Fruit fly (Drosophila melanogaster) whole organism, embryonic: ENCODE results near the gene Pex10.

Experiments used
- Ada2b ChIP-seq: fragments of 200-800 bp; sonication (Bioruptor generic); IDR thresholded peaks from 2 replicates; pipeline ENCODE4 v1.3.6; 2022; ENCODE audit warnings: missing biosample characterization, missing genetic modification characterization
- B-H1 ChIP-seq: fragments of 200-800 bp; sonication (Bioruptor generic); IDR thresholded peaks from 3 replicates; pipeline ENCODE4 v1.3.6; 2022; ENCODE audit warnings: missing biosample characterization, missing genetic modification characterization
- CG10654 ChIP-seq: fragments of 200-800 bp; sonication (Bioruptor generic); optimal IDR thresholded peaks from 2 replicates; lab custom pipeline; 2016; ENCODE audit warnings: missing biosample characterization, missing genetic modification characterization
- CG11093 ChIP-seq: fragments of 200-800 bp; sonication (Bioruptor generic); IDR thresholded peaks from 3 replicates; pipeline ENCODE4 v1.3.6; 2022; ENCODE audit warnings: missing biosample characterization, missing genetic modification characterization
- CG11247 ChIP-seq: fragments of 200-800 bp; sonication (Bioruptor generic); IDR thresholded peaks from 2 replicates; pipeline ENCODE4 v1.3.6; 2022; ENCODE audit warnings: missing biosample characterization, missing genetic modification characterization
- CG12071 ChIP-seq: fragments of 200-800 bp; sonication (Bioruptor generic); optimal IDR thresholded peaks from 3 replicates; lab custom pipeline; 2018; ENCODE audit warnings: missing biosample characterization, mild to moderate bottlenecking, missing genetic modification characterization
- CG12155 ChIP-seq: fragments of 200-800 bp; sonication (Bioruptor generic); optimal IDR thresholded peaks from 3 replicates; lab custom pipeline; 2016; ENCODE audit warnings: missing biosample characterization, missing genetic modification characterization
- CG12391 ChIP-seq: fragments of 200-800 bp; sonication (Bioruptor generic); optimal IDR thresholded peaks from 3 replicates; lab custom pipeline; 2018; ENCODE audit warnings: missing biosample characterization, mild to moderate bottlenecking, missing genetic modification characterization, moderate library complexity
- CG13287 ChIP-seq: fragments of 200-800 bp; sonication (Bioruptor generic); IDR thresholded peaks from 2 replicates; pipeline ENCODE4 v1.3.6; 2022; ENCODE audit warnings: missing biosample characterization, missing genetic modification characterization; ENCODE audit not compliant: partially characterized antibody
- CG14441 ChIP-seq: fragments of 200-800 bp; sonication (Bioruptor generic); IDR thresholded peaks from 2 replicates; pipeline ENCODE4 v1.3.6; 2022; ENCODE audit warnings: missing biosample characterization, missing genetic modification characterization
- CG2116 ChIP-seq: fragments of 200-800 bp; sonication (Bioruptor generic); optimal IDR thresholded peaks from 3 replicates; lab custom pipeline; 2018; ENCODE audit warnings: missing biosample characterization, mild to moderate bottlenecking, missing genetic modification characterization
- CG2120 ChIP-seq: fragments of 200-800 bp; sonication (Bioruptor generic); optimal IDR thresholded peaks from 3 replicates; lab custom pipeline; 2016; ENCODE audit warnings: missing biosample characterization, missing genetic modification characterization
- CG31224 ChIP-seq: fragments of 200-800 bp; sonication (Bioruptor generic); IDR thresholded peaks from 2 replicates; pipeline ENCODE4 v1.3.6; 2022; ENCODE audit warnings: missing biosample characterization, missing genetic modification characterization
- CG3163 ChIP-seq: fragments of 200-800 bp; sonication (Bioruptor generic); optimal IDR thresholded peaks from 3 replicates; lab custom pipeline; 2016; ENCODE audit warnings: missing biosample characterization, missing genetic modification characterization
- CG6765 ChIP-seq: fragments of 200-800 bp; sonication (Bioruptor generic); optimal IDR thresholded peaks from 3 replicates; lab custom pipeline; 2017; ENCODE audit warnings: missing biosample characterization, mild to moderate bottlenecking, missing genetic modification characterization
- CG8281 ChIP-seq: fragments of 200-800 bp; sonication (Bioruptor generic); optimal IDR thresholded peaks from 2 replicates; lab custom pipeline; 2018; ENCODE audit warnings: missing biosample characterization, mild to moderate bottlenecking, missing genetic modification characterization, moderate library complexity
- D19A ChIP-seq: fragments of 200-800 bp; optimal IDR thresholded peaks from 3 replicates; lab custom pipeline; 2019; ENCODE audit warnings: missing biosample characterization, mild to moderate bottlenecking, missing genetic modification characterization, moderate library complexity
- E2f1 ChIP-seq: fragments of 200-800 bp; sonication (Bioruptor generic); IDR thresholded peaks from 2 replicates; pipeline ENCODE4 v1.3.6; 2022; ENCODE audit warnings: missing biosample characterization, missing genetic modification characterization
- Fer2 ChIP-seq: fragments of 200-800 bp; sonication (Bioruptor generic); optimal IDR thresholded peaks from 2 replicates; lab custom pipeline; 2018; ENCODE audit warnings: missing biosample characterization, mild to moderate bottlenecking, missing genetic modification characterization, moderate library complexity
- GATAe ChIP-seq: fragments of 200-800 bp; sonication (Bioruptor generic); conservative IDR thresholded peaks from 2 replicates; pipeline ENCODE4 v1.3.6; 2022; ENCODE audit warnings: missing biosample characterization, missing genetic modification characterization
- HmgD ChIP-seq: fragments of 200-800 bp; sonication (Bioruptor generic); optimal IDR thresholded peaks from 3 replicates; lab custom pipeline; 2016; ENCODE audit warnings: missing biosample characterization, missing genetic modification characterization
- Lim3 ChIP-seq: fragments of 200-800 bp; sonication (Bioruptor generic); IDR thresholded peaks from 2 replicates; pipeline ENCODE4 v1.3.6; 2022; ENCODE audit warnings: missing biosample characterization, missing genetic modification characterization
- MBD-R2 ChIP-seq: fragments of 200-800 bp; sonication (Bioruptor generic); IDR thresholded peaks from 2 replicates; pipeline ENCODE4 v1.3.6; 2022; ENCODE audit warnings: missing biosample characterization, missing genetic modification characterization
- Neu2 ChIP-seq: fragments of 200-800 bp; sonication (Bioruptor generic); optimal IDR thresholded peaks from 3 replicates; lab custom pipeline; 2016; ENCODE audit warnings: missing biosample characterization, missing genetic modification characterization, borderline replicate concordance
- Ravus ChIP-seq: fragments of 200-800 bp; sonication (Bioruptor generic); IDR thresholded peaks from 2 replicates; pipeline ENCODE4 v1.3.6; 2022; ENCODE audit warnings: missing biosample characterization, missing genetic modification characterization
- Stat92E ChIP-seq, 3 experiments: fragments of >200 bp in 2 of 3; fragments of 200-800 bp in 1 of 3; sonication (Bioruptor generic) in 1 of 3; optimal IDR thresholded peaks; 2 replicates each; lab custom pipeline; 2017 to 2019; ENCODE audit warnings: missing biosample characterization in 3 of 3, missing genetic modification characterization in 3 of 3, mild to moderate bottlenecking in 1 of 3, moderate library complexity in 1 of 3
- YL-1 ChIP-seq: fragments of 200-800 bp; sonication (Bioruptor generic); optimal IDR thresholded peaks from 3 replicates; lab custom pipeline; 2017; ENCODE audit warnings: missing biosample characterization, mild to moderate bottlenecking, missing genetic modification characterization
- ap ChIP-seq: fragments of 200-800 bp; sonication (Bioruptor generic); IDR thresholded peaks from 2 replicates; pipeline ENCODE4 v1.3.6; 2022; ENCODE audit warnings: missing biosample characterization, missing genetic modification characterization
- ato ChIP-seq: fragments of 200-800 bp; sonication (Bioruptor generic); IDR thresholded peaks from 2 replicates; pipeline ENCODE4 v1.3.6; 2022; ENCODE audit warnings: missing biosample characterization, missing genetic modification characterization; ENCODE audit not compliant: partially characterized antibody
- croc ChIP-seq: fragments of 200-800 bp; sonication (Bioruptor generic); conservative IDR thresholded peaks from 3 replicates; pipeline ENCODE4 v1.3.6; 2022; ENCODE audit warnings: missing biosample characterization, missing genetic modification characterization
- ewg ChIP-seq: fragments of 200-800 bp; sonication (Bioruptor generic); optimal IDR thresholded peaks from 3 replicates; lab custom pipeline; 2017; ENCODE audit warnings: mild to moderate bottlenecking, missing biosample characterization, missing genetic modification reagents, missing genetic modification characterization
- ftz-f1 ChIP-seq: fragments of 200-800 bp; sonication (Bioruptor generic); optimal IDR thresholded peaks from 2 replicates; lab custom pipeline; 2016; ENCODE audit warnings: missing biosample characterization, missing genetic modification characterization
- grn ChIP-seq: fragments of 200-800 bp; sonication (Bioruptor generic); optimal IDR thresholded peaks from 3 replicates; lab custom pipeline; 2017; ENCODE audit warnings: missing biosample characterization, missing genetic modification characterization
- gro ChIP-seq: fragments of 200-800 bp; sonication (Bioruptor generic); optimal IDR thresholded peaks from 2 replicates; lab custom pipeline; 2016; ENCODE audit warnings: missing biosample characterization, missing genetic modification characterization
- jing ChIP-seq: fragments of 200-800 bp; sonication (Bioruptor generic); optimal IDR thresholded peaks from 2 replicates; lab custom pipeline; 2018; ENCODE audit warnings: missing biosample characterization, mild to moderate bottlenecking, missing genetic modification characterization
- kay ChIP-seq: fragments of 200-800 bp; sonication (Bioruptor generic); optimal IDR thresholded peaks from 2 replicates; lab custom pipeline; 2016; ENCODE audit warnings: missing biosample characterization, missing genetic modification characterization
- lola ChIP-seq, 3 experiments: fragments of >200 bp in 2 of 3; fragments of 200-800 bp in 1 of 3; sonication (Bioruptor generic) in 1 of 3; optimal IDR thresholded peaks; 2 replicates each; lab custom pipeline; 2017 to 2019; ENCODE audit warnings: missing biosample characterization in 3 of 3, missing genetic modification characterization in 3 of 3, mild to moderate bottlenecking in 1 of 3, moderate library complexity in 1 of 3
- pb ChIP-seq: fragments of 200-800 bp; sonication (Bioruptor generic); optimal IDR thresholded peaks from 3 replicates; lab custom pipeline; 2016; ENCODE audit warnings: missing biosample characterization, missing genetic modification characterization
- pros ChIP-seq: fragments of 200-800 bp; sonication (Bioruptor generic); optimal IDR thresholded peaks from 3 replicates; lab custom pipeline; 2019; ENCODE audit warnings: missing biosample characterization, mild to moderate bottlenecking, missing genetic modification characterization, moderate library complexity
- salm ChIP-seq: fragments of 200-800 bp; sonication (Bioruptor generic); optimal IDR thresholded peaks from 2 replicates; lab custom pipeline; 2018; ENCODE audit warnings: missing biosample characterization, mild to moderate bottlenecking, missing genetic modification characterization
- sd ChIP-seq: fragments of 200-800 bp; sonication (Bioruptor generic); optimal IDR thresholded peaks from 3 replicates; lab custom pipeline; 2018; ENCODE audit warnings: missing biosample characterization, mild to moderate bottlenecking, missing genetic modification characterization, moderate library complexity
- stc ChIP-seq: fragments of 200-800 bp; sonication (Bioruptor generic); IDR thresholded peaks from 2 replicates; pipeline ENCODE4 v1.3.6; 2022; ENCODE audit warnings: missing biosample characterization, missing genetic modification characterization
- stwl ChIP-seq: fragments of 200-800 bp; sonication (Bioruptor generic); optimal IDR thresholded peaks from 3 replicates; lab custom pipeline; 2018; ENCODE audit warnings: missing biosample characterization, mild to moderate bottlenecking, missing genetic modification characterization, moderate library complexity
- tap ChIP-seq: fragments of 200-800 bp; optimal IDR thresholded peaks from 3 replicates; lab custom pipeline; 2019; ENCODE audit warnings: missing biosample characterization, mild to moderate bottlenecking, missing genetic modification characterization, moderate library complexity
- usp ChIP-seq: fragments of >200 bp; optimal IDR thresholded peaks from 2 replicates; lab custom pipeline; 2017; ENCODE audit warnings: missing biosample characterization, missing genetic modification characterization
- vfl ChIP-seq: fragments of 200-800 bp; sonication (Bioruptor generic); optimal IDR thresholded peaks from 2 replicates; lab custom pipeline; 2016; ENCODE audit warnings: missing biosample characterization, missing genetic modification characterization
- wek ChIP-seq: fragments of 200-800 bp; sonication (Bioruptor generic); optimal IDR thresholded peaks from 3 replicates; lab custom pipeline; 2018; ENCODE audit warnings: missing biosample characterization, mild to moderate bottlenecking, missing genetic modification characterization, moderate library complexity
- wor ChIP-seq: fragments of 200-800 bp; sonication (Bioruptor generic); IDR thresholded peaks from 2 replicates; pipeline ENCODE4 v1.3.6; 2022; ENCODE audit warnings: missing biosample characterization, missing genetic modification characterization
- zen ChIP-seq: fragments of 200-800 bp; sonication (Bioruptor generic); optimal IDR thresholded peaks from 3 replicates; lab custom pipeline; 2018; ENCODE audit warnings: missing biosample characterization, mild to moderate bottlenecking, missing genetic modification characterization, moderate library complexity

The Pex10 gene

DNA sequence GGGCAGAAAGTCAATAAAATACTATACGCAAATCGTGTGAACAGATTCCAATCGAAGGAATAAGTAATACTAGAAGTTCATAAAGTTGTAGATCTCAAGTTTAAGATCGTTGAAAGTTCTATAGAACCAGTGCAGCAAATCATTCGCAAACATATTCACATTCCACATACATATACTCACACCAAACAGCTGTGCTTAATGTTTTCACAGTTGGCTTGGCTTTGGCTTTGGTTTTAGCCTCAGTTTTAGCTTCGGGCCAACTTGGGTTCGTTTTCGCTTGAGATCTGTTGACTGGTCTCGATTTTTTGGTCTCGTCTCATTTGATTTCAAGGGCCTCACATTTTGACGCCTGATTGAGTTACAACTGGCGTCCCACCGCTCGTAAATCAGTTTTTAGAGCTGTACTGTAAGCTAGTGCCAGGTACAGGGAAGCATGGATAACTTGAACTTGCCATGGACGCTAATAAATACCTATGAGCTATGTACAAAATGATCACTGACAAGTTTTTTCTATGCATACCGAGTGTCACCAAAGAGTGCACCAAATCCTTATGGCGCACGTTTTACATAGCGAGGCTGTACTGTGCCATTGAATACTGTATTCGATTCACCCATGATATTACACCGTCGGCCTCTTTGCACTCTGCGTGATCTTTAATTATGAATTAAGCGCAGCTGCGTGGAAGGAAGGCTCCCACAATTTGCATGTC, 29.3 kb downstream of the Pex10 start (continued):
- no peak for TF ChIP-seq HmgD (GFP tag; lab: Kevin White, UChicago)
- TF ChIP-seq CG31224 (GFP tag; lab: Robert Waterston, UW): peak; percentile 81
- peak; percentile 80 for TF ChIP-seq B-H1 (GFP tag; lab: Robert Waterston, UW)
- peak; percentile 48; the same call in 1 of the 2 replicates for TF ChIP-seq Lim3 (GFP tag; lab: Robert Waterston, UW)
- TF ChIP-seq MBD-R2 (GFP tag; lab: Robert Waterston, UW): peak; percentile 82
- TF ChIP-seq CG12391 (tag; lab: Kevin White, UChicago): peak; percentile 62
- TF ChIP-seq salm (tag; lab: Kevin White, UChicago): peak; percentile 26
- TF ChIP-seq gro: peak; percentile 91
- TF ChIP-seq croc (GFP tag; lab: Robert Waterston, UW): peak; percentile 58; the same call in 2 of the 3 replicates
- no peak for TF ChIP-seq pros (GFP tag; lab: Kevin White, UChicago)
- no peak for TF ChIP-seq usp (GFP tag; lab: Kevin White, UChicago)
- no peak for TF ChIP-seq CG13287 (GFP tag; lab: Robert Waterston, UW)
- peak; percentile 63 for TF ChIP-seq ap (GFP tag; lab: Robert Waterston, UW)
- TF ChIP-seq E2f1 (GFP tag; lab: Robert Waterston, UW): peak; percentile 82
- TF ChIP-seq CG11093: peak; percentile 69
- TF ChIP-seq CG11247 (GFP tag; lab: Robert Waterston, UW): peak; percentile 84
- peak; percentile 78 for TF ChIP-seq Ravus (GFP tag; lab: Robert Waterston, UW)
- TF ChIP-seq wor (GFP tag; lab: Robert Waterston, UW): peak; percentile 50
- peak; percentile 76 for TF ChIP-seq CG6765
- peak; percentile 58 for TF ChIP-seq wek (GFP tag; lab: Kevin White, UChicago)
- TF ChIP-seq CG14441 (GFP tag; lab: Robert Waterston, UW): peak; percentile 92
- no peak for TF ChIP-seq Stat92E (GFP tag; optimal IDR thresholded peaks at IDR 0.05; lab: Kevin White, UChicago)
- TF ChIP-seq CG2116: peak; percentile 9
- TF ChIP-seq GATAe (GFP tag; lab: Robert Waterston, UW): peak; percentile 64; the same call in 1 of the 2 replicates
- TF ChIP-seq lola (GFP tag; optimal IDR thresholded peaks at IDR 0.05; lab: Kevin White, UChicago): peak in 1 of 3 experiments; percentile 9
- no peak for TF ChIP-seq Neu2 (GFP tag; lab: Kevin White, UChicago)
- TF ChIP-seq CG8281 (tag; lab: Kevin White, UChicago): peak; percentile 59
- TF ChIP-seq vfl (GFP tag; lab: Kevin White, UChicago): peak; percentile 33
- peak; percentile 64 for TF ChIP-seq zen (tag; lab: Kevin White, UChicago)
- peak; percentile 61 for TF ChIP-seq Fer2 (tag; lab: Kevin White, UChicago)
- TF ChIP-seq CG10654 (GFP tag; lab: Kevin White, UChicago): peak; percentile 79
- TF ChIP-seq CG3163 (GFP tag; lab: Kevin White, UChicago): peak; percentile 51
- peak; percentile 80 for TF ChIP-seq stc (GFP tag; lab: Robert Waterston, UW)
- TF ChIP-seq CG12155 (GFP tag; lab: Kevin White, UChicago): peak; percentile 77
- no peak for TF ChIP-seq ftz-f1 (GFP tag; lab: Kevin White, UChicago)
- no peak for TF ChIP-seq YL-1
- TF ChIP-seq kay (GFP tag; lab: Kevin White, UChicago): peak; percentile 51
- peak; percentile 59 for TF ChIP-seq D19A (tag; lab: Kevin White, UChicago)
- no peak for TF ChIP-seq sd (tag; lab: Kevin White, UChicago)
- peak; percentile 29 for TF ChIP-seq jing
- peak; percentile 78 for TF ChIP-seq tap (tag; lab: Kevin White, UChicago)
- TF ChIP-seq pb (GFP tag; lab: Kevin White, UChicago): peak; percentile 75
- TF ChIP-seq ato (GFP tag; lab: Robert Waterston, UW): no peak
- TF ChIP-seq stwl (tag; lab: Kevin White, UChicago): no peak
- TF ChIP-seq Ada2b: peak; percentile 93
- peak; percentile 41 for TF ChIP-seq ewg (GFP tag; lab: Kevin White, UChicago)
- TF ChIP-seq CG2120 (GFP tag; lab: Kevin White, UChicago): peak; percentile 89
- peak; percentile 90 for TF ChIP-seq CG12071 (GFP tag; lab: Kevin White, UChicago)
- TF ChIP-seq grn (GFP tag; lab: Kevin White, UChicago): no peak
